Fruit fly (Drosophila melanogaster) whole organism, embryonic: ENCODE data around the gene Sqor.

Experiments used
- CG10462 ChIP-seq: fragments of 200-800 bp; sonication (Bioruptor generic); optimal IDR thresholded peaks from 2 replicates; lab custom pipeline; 2016; ENCODE audit warnings: missing biosample characterization, missing genetic modification characterization
- CG32772 ChIP-seq: fragments of 200-800 bp; sonication (Bioruptor generic); IDR thresholded peaks from 2 replicates; pipeline ENCODE4 v1.3.6; 2022; ENCODE audit warnings: missing biosample characterization, missing genetic modification characterization
- CG9817 ChIP-seq: fragments of 200-800 bp; sonication (Bioruptor generic); optimal IDR thresholded peaks from 2 replicates; lab custom pipeline; 2018; ENCODE audit warnings: missing biosample characterization, mild to moderate bottlenecking, missing genetic modification characterization, moderate library complexity
- Doc2 ChIP-seq: fragments of 200-800 bp; sonication (Bioruptor generic); IDR thresholded peaks from 2 replicates; pipeline ENCODE4 v1.3.6; 2022; ENCODE audit warnings: missing biosample characterization, missing genetic modification characterization
- Sox100B ChIP-seq: fragments of 200-800 bp; sonication (Bioruptor generic); optimal IDR thresholded peaks from 3 replicates; lab custom pipeline; 2018; ENCODE audit warnings: missing biosample characterization, mild to moderate bottlenecking, missing genetic modification characterization
- dati ChIP-seq: fragments of 200-800 bp; sonication (Bioruptor generic); IDR thresholded peaks from 2 replicates; pipeline ENCODE4 v1.3.6; 2022; ENCODE audit warnings: missing biosample characterization, missing genetic modification characterization

DNA sequence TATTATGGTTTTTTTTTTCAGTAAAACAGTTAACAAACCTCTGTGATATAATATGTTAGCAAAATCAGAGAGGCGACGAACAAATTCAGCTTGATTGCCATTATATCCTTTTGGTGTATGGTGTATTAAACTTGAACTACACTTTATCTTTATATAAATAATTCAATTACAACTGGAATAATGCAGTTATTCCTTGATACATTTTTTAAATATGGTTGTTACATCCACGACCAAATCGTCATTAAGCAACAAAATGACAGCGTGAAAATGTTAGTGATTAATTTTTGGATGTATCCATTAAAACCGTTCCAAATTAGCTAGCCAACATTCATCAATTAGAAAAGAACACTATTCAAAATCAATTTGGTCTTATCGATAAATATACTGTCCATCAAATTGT lies 27.4 kb downstream of the Sqor start, which contains the start of gene CG33764:
- TF ChIP-seq CG32772 (no peak), dati (GFP tag; lab: Robert Waterston, UW) (no peak), Doc2 (GFP tag; lab: Robert Waterston, UW) (no peak), CG10462 (GFP tag; lab: Kevin White, UChicago) (no peak), Sox100B (GFP tag; lab: Kevin White, UChicago) (no peak), CG9817 (tag; lab: Kevin White, UChicago) (no peak)
